Worm (Caenorhabditis elegans) whole organism, L4/young adult: ENCODE data around the gene brf-1.

Source experiments
- W03F9.2 ChIP-seq: fragments of 150-350 bp; optimal IDR thresholded peaks from 2 replicates; lab custom pipeline; 2014; ENCODE audit warnings: missing biosample characterization, missing genetic modification characterization
- dao-5 ChIP-seq: sonication (generic microtip); optimal IDR thresholded peaks from 2 replicates; lab custom pipeline; 2016; ENCODE audit warnings: missing genotype, missing genetic modification characterization, moderate library complexity, missing compliant biosample characterization

DNA sequence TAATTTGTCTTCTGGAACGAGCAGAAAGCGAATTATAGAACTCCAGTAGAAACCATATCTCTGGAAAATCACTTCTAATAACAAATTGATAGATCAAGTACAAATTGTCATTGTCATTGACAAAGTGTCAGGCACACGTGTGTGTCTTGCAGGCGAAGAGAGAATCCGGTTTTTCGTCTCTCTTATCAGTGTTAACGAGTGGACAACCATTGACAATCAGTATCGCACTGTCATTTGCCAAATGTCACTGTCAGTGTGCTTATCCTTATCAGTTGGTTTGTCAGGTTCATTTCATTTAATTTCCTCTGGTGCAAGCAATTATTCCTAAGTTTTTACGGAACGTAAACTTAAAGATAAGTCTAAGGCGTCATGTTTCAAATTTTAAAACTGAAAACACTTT lies 32.1 kb upstream of the brf-1 start:
- TF ChIP-seq dao-5 (tag; lab: Kevin White, UChicago) (no peak), W03F9.2 (tag; lab: Kevin White, UChicago) (no peak)
